Fruit fly (Drosophila melanogaster): ENCODE measurements around the gene CkIalpha.

CkIalpha gene

dm6 chrX:12613248-12613805 lies 40.1 kb upstream of the CkIalpha start:
- TF ChIP-seq ey (GFP tag; optimal IDR thresholded peaks at IDR 0.05), result no peak
- no peak for TF ChIP-seq br (GFP tag; optimal IDR thresholded peaks at IDR 0.05)

- TF ChIP-seq foxo (GFP tag; optimal IDR thresholded peaks at IDR 0.05) (no peak), Dfd (GFP tag; optimal IDR thresholded peaks at IDR 0.05) (no peak), Jra (GFP tag; optimal IDR thresholded peaks at IDR 0.05) (no peak), HLH106 (tag; optimal IDR thresholded peaks at IDR 0.05) (no peak), jim (GFP tag; optimal IDR thresholded peaks at IDR 0.05) (no peak), CrebA (GFP tag; optimal IDR thresholded peaks at IDR 0.05; ENCODE audit: borderline replicate concordance) (no peak), fru (GFP tag; optimal IDR thresholded peaks at IDR 0.05) (no peak), CG9705 (GFP tag; optimal IDR thresholded peaks at IDR 0.05) (no peak), sv (GFP tag; optimal IDR thresholded peaks at IDR 0.05) (no peak), Hr83 (GFP tag; optimal IDR thresholded peaks at IDR 0.05; ENCODE audit: poor library complexity, severe bottlenecking) (no peak), Hnf4 (GFP tag; optimal IDR thresholded peaks at IDR 0.05) (no peak), dsf (GFP tag; optimal IDR thresholded peaks at IDR 0.05; ENCODE audit: borderline replicate concordance) (no peak), Myc (optimal IDR thresholded peaks at IDR 0.05) (no peak), Rel (GFP tag; optimal IDR thresholded peaks at IDR 0.05) (no peak), Rel (tag; optimal IDR thresholded peaks at IDR 0.05) (no peak), tai (GFP tag; optimal IDR thresholded peaks at IDR 0.05) (no peak), woc (GFP tag; optimal IDR thresholded peaks at IDR 0.05) (no peak), sage (GFP tag; optimal IDR thresholded peaks at IDR 0.05) (no peak), pan (optimal IDR thresholded peaks at IDR 0.05) (no peak), rgr (GFP tag; optimal IDR thresholded peaks at IDR 0.05) (no peak), usp (GFP tag; optimal IDR thresholded peaks at IDR 0.05) (no peak)
Observed at dm6 chrX:12615752-12616366, 37.6 kb upstream of the CkIalpha start, which contains the start of gene CG11085. CG11085 (plus strand) TSS chrX:12616316.

dm6 chrX:12621640-12622039 lies 31.8 kb upstream of the CkIalpha start:
- no peak for TF ChIP-seq Rel (GFP tag; optimal IDR thresholded peaks at IDR 0.05)
- TF ChIP-seq Rel (tag; optimal IDR thresholded peaks at IDR 0.05), result no peak

- TF ChIP-seq rgr (GFP tag; optimal IDR thresholded peaks at IDR 0.05) (no peak), lola (GFP tag; optimal IDR thresholded peaks at IDR 0.05) (no peak), jim (GFP tag; optimal IDR thresholded peaks at IDR 0.05) (no peak), OdsH (GFP tag; optimal IDR thresholded peaks at IDR 0.05) (no peak), psq (GFP tag; optimal IDR thresholded peaks at IDR 0.05) (no peak), Hr83 (GFP tag; optimal IDR thresholded peaks at IDR 0.05; ENCODE audit: poor library complexity, severe bottlenecking) (no peak), GATAd (GFP tag; optimal IDR thresholded peaks at IDR 0.05) (no peak), tai (GFP tag; optimal IDR thresholded peaks at IDR 0.05) (no peak), usp (GFP tag; optimal IDR thresholded peaks at IDR 0.05) (no peak), foxo (GFP tag; optimal IDR thresholded peaks at IDR 0.05) (no peak), CrebA (GFP tag; optimal IDR thresholded peaks at IDR 0.05; ENCODE audit: borderline replicate concordance) (no peak), dl (GFP tag; optimal IDR thresholded peaks at IDR 0.05; ENCODE audit: insufficient read depth in 1 of 2, partially characterized antibody in 2 of 2) (no peak), Jra (GFP tag; optimal IDR thresholded peaks at IDR 0.05) (no peak), sv (GFP tag; optimal IDR thresholded peaks at IDR 0.05) (no peak), dmrt93B (GFP tag; optimal IDR thresholded peaks at IDR 0.05) (no peak)
Observed at dm6 chrX:12623992-12624391, 29.4 kb upstream of the CkIalpha start, which contains the start of gene CG15728. CG15728 (plus strand) TSS chrX:12624292.

dm6 chrX:12625594-12626274 lies 27.7 kb upstream of the CkIalpha start:
- TF ChIP-seq brk (GFP tag; optimal IDR thresholded peaks at IDR 0.05), result no peak
- no peak for TF ChIP-seq pan (optimal IDR thresholded peaks at IDR 0.05)
- no peak for TF ChIP-seq HLH106 (tag; optimal IDR thresholded peaks at IDR 0.05)
- no peak for TF ChIP-seq CrebA (GFP tag; optimal IDR thresholded peaks at IDR 0.05; ENCODE audit: borderline replicate concordance)
- TF ChIP-seq Vsx2 (GFP tag; optimal IDR thresholded peaks at IDR 0.05; ENCODE audit: partially characterized antibody), result no peak
- TF ChIP-seq Abd-B (GFP tag; optimal IDR thresholded peaks at IDR 0.05), result no peak
- no peak for TF ChIP-seq h (GFP tag; optimal IDR thresholded peaks at IDR 0.05)
- no peak for TF ChIP-seq Dfd (GFP tag; optimal IDR thresholded peaks at IDR 0.05)
- no peak for TF ChIP-seq OdsH (GFP tag; optimal IDR thresholded peaks at IDR 0.05)
